Fruit fly (Drosophila melanogaster) ovary, adult (tissue): ENCODE data around the gene CG42816.

Source experiments
- CG17801 ChIP-seq: fragments of 200-800 bp; optimal IDR thresholded peaks from 2 replicates; lab custom pipeline; 2019; ENCODE audit warnings: missing biosample characterization, mild to moderate bottlenecking, missing genetic modification characterization, moderate library complexity; ENCODE audit not compliant: partially characterized antibody

Gene CG42816

dm6 chr3L:17804511-17804910, 7.1 kb upstream of the CG42816 start, which contains the start of gene ais:
Gene ais, minus strand, starts transcription at chr3L:17804715.
- TF ChIP-seq CG17801 (GFP tag; lab: Kevin White, UChicago): peak; percentile 30

- TF ChIP-seq CG17801 (GFP tag; lab: Kevin White, UChicago): peak; percentile 51
Observed at dm6 chr3L:17802107-17802506, 4.7 kb upstream of the CG42816 start, which contains the start of gene NUCB1. Gene NUCB1, minus strand, starts transcription at chr3L:17802279.

dm6 chr3L:17791495-17791894, 5.9 kb downstream of the CG42816 start:
- no peak for TF ChIP-seq CG17801 (GFP tag; lab: Kevin White, UChicago)

dm6 chr3L:17791467-17791494, 6.1 kb downstream of the CG42816 start, which contains the start of gene CG42815:
Gene CG42815, minus strand, starts transcription at chr3L:17791486.
- no peak for TF ChIP-seq CG17801 (GFP tag; lab: Kevin White, UChicago)

- TF ChIP-seq CG17801 (GFP tag; lab: Kevin White, UChicago): no peak
Observed at dm6 chr3L:17791067-17791466, 6.3 kb downstream of the CG42816 start.

dm6 chr3L:17763987-17764386, 33.4 kb downstream of the CG42816 start, which contains the start of the genes Adgf-A and Adgf-A2:
Gene Adgf-A, minus strand, starts transcription at chr3L:17764158.
Gene Adgf-A2, minus strand, starts transcription at chr3L:17764158.
- no peak for TF ChIP-seq CG17801 (GFP tag; lab: Kevin White, UChicago)

dm6 chr3L:17759072-17759747, 38.2 kb downstream of the CG42816 start, which contains the start of gene CG32181:
Gene CG32181, plus strand, starts transcription at chr3L:17759697.
- TF ChIP-seq CG17801 (GFP tag; lab: Kevin White, UChicago): no peak

dm6 chr3L:17758084-17758211, 39.4 kb downstream of the CG42816 start, which contains the start of gene CG32182:
Gene CG32182, plus strand, starts transcription at chr3L:17758112.
- TF ChIP-seq CG17801 (GFP tag; lab: Kevin White, UChicago): no peak

- no peak for TF ChIP-seq CG17801 (GFP tag; lab: Kevin White, UChicago)
Observed at dm6 chr3L:17757156-17758083, 40.0 kb downstream of the CG42816 start.

dm6 chr3L:17754285-17754684, 43.1 kb downstream of the CG42816 start:
- TF ChIP-seq CG17801 (GFP tag; lab: Kevin White, UChicago): no peak

- no peak for TF ChIP-seq CG17801 (GFP tag; lab: Kevin White, UChicago)
Observed at dm6 chr3L:17750488-17750887, 46.9 kb downstream of the CG42816 start, which contains the start of gene Adgf-B. Gene Adgf-B, minus strand, starts transcription at chr3L:17750588.

dm6 chr3L:17746760-17747159, 50.6 kb downstream of the CG42816 start, which contains the start of gene CG6034:
Gene CG6034, minus strand, starts transcription at chr3L:17746860.
- TF ChIP-seq CG17801 (GFP tag; lab: Kevin White, UChicago): no peak

dm6 chr3L:17742531-17742930, 54.9 kb downstream of the CG42816 start:
- no peak for TF ChIP-seq CG17801 (GFP tag; lab: Kevin White, UChicago)
